Worm (Caenorhabditis elegans): ENCODE measurements around the gene oig-4.
A peak's percentile ranks its signal among the peaks of the same experiment; 100 is the strongest.

oig-4 gene

ce11 chrII:7624272-7624671 is 10.9 kb downstream of the oig-4 start:
- TF ChIP-seq mef-2 (tag; optimal IDR thresholded peaks at IDR 0.05) (no peak), lin-14 (GFP tag; optimal IDR thresholded peaks at IDR 0.05) (peak; percentile 3), swsn-7 (tag; optimal IDR thresholded peaks at IDR 0.05) (no peak), hlh-17 (GFP tag; optimal IDR thresholded peaks at IDR 0.05; ENCODE audit: borderline replicate concordance) (no peak), unc-98 (GFP tag; IDR thresholded peaks at IDR 0.05) (no peak), nhr-237 (tag; optimal IDR thresholded peaks at IDR 0.05) (no peak), nhr-11 (tag; optimal IDR thresholded peaks at IDR 0.05) (no peak), nhr-12 (tag; optimal IDR thresholded peaks at IDR 0.05) (no peak), zag-1 (tag; optimal IDR thresholded peaks at IDR 0.05) (no peak), xbp-1 (tag; optimal IDR thresholded peaks at IDR 0.05) (no peak), mdl-1 (tag; optimal IDR thresholded peaks at IDR 0.05) (no peak), aha-1 (tag; optimal IDR thresholded peaks at IDR 0.05) (no peak), snu-23 (GFP tag; optimal IDR thresholded peaks at IDR 0.05) (no peak), blmp-1 (tag; optimal IDR thresholded peaks at IDR 0.05) (peak; percentile 90)

ce11 chrII:7624995-7625394 is 11.7 kb downstream of the oig-4 start:
- no peak for TF ChIP-seq lin-39 (tag; optimal IDR thresholded peaks at IDR 0.05)
- TF ChIP-seq unc-86 (tag; optimal IDR thresholded peaks at IDR 0.05) = peak; percentile 53
- peak; percentile 19 for TF ChIP-seq lin-14 (GFP tag; optimal IDR thresholded peaks at IDR 0.05)

- TF ChIP-seq alr-1 (tag; optimal IDR thresholded peaks at IDR 0.05; ENCODE audit: borderline replicate concordance) = no peak
- TF ChIP-seq ets-5 (GFP tag; IDR thresholded peaks at IDR 0.05) = no peak
- TF ChIP-seq zag-1 (tag; optimal IDR thresholded peaks at IDR 0.05) = no peak
- no peak for TF ChIP-seq mef-2 (tag; optimal IDR thresholded peaks at IDR 0.05)
- TF ChIP-seq fos-1 (tag; optimal IDR thresholded peaks at IDR 0.05) = no peak
- no peak for TF ChIP-seq nhr-84 (tag; optimal IDR thresholded peaks at IDR 0.05)
- TF ChIP-seq ztf-4 (tag; optimal IDR thresholded peaks at IDR 0.05) = no peak
- no peak for TF ChIP-seq unc-62 (GFP tag; optimal IDR thresholded peaks at IDR 0.05)
- no peak for TF ChIP-seq lin-39 (tag; optimal IDR thresholded peaks at IDR 0.05)
- no peak for TF ChIP-seq dsc-1 (tag; optimal IDR thresholded peaks at IDR 0.05)
- TF ChIP-seq nhr-20 (tag; optimal IDR thresholded peaks at IDR 0.05) = peak; percentile 55
- TF ChIP-seq sup-37 (GFP tag; optimal IDR thresholded peaks at IDR 0.05) = no peak
- TF ChIP-seq lir-3 (tag; optimal IDR thresholded peaks at IDR 0.05; ENCODE audit: poor library complexity) = no peak
- no peak for TF ChIP-seq ama-1 (optimal IDR thresholded peaks at IDR 0.05)
- TF ChIP-seq fkh-10 (GFP tag; optimal IDR thresholded peaks at IDR 0.05) = no peak
- peak; percentile 63 for TF ChIP-seq tbx-2 (tag; optimal IDR thresholded peaks at IDR 0.05)
- no peak for TF ChIP-seq hlh-17 (GFP tag; optimal IDR thresholded peaks at IDR 0.05; ENCODE audit: borderline replicate concordance)
- TF ChIP-seq lin-15B (tag; optimal IDR thresholded peaks at IDR 0.05) = no peak
- TF ChIP-seq efl-1 (optimal IDR thresholded peaks at IDR 0.05) = no peak
- peak in 1 of 2 experiments; percentile 31 for TF ChIP-seq efl-1 (GFP tag; optimal IDR thresholded peaks at IDR 0.05 in 1 of 2)
- TF ChIP-seq nhr-12 (tag; optimal IDR thresholded peaks at IDR 0.05) = no peak
- TF ChIP-seq F16B12.6 (tag; optimal IDR thresholded peaks at IDR 0.05) = no peak
- no peak for TF ChIP-seq elt-2 (tag; optimal IDR thresholded peaks at IDR 0.05)
- TF ChIP-seq nhr-237 (tag; optimal IDR thresholded peaks at IDR 0.05) = no peak
- TF ChIP-seq ceh-90 (tag; optimal IDR thresholded peaks at IDR 0.05) = no peak
- TF ChIP-seq efl-3 (GFP tag; optimal IDR thresholded peaks at IDR 0.05) = no peak
- TF ChIP-seq ceh-8 (GFP tag; optimal IDR thresholded peaks at IDR 0.05) = no peak
- TF ChIP-seq mep-1 (tag; optimal IDR thresholded peaks at IDR 0.05) = no peak
- no peak for TF ChIP-seq unc-86 (tag; optimal IDR thresholded peaks at IDR 0.05)
- TF ChIP-seq pax-3 (tag; optimal IDR thresholded peaks at IDR 0.05) = no peak
- peak; percentile 46 for TF ChIP-seq snu-23 (GFP tag; optimal IDR thresholded peaks at IDR 0.05)
- peak in 1 of 2 experiments; percentile 6 for TF ChIP-seq mdl-1 (tag; optimal IDR thresholded peaks at IDR 0.05)
- TF ChIP-seq isw-1 (GFP tag; IDR thresholded peaks at IDR 0.05) = no peak
- TF ChIP-seq nhr-19 (GFP tag; conservative IDR thresholded peaks at IDR 0.05) = peak; percentile 52
- TF ChIP-seq irx-1 (tag; optimal IDR thresholded peaks at IDR 0.05) = no peak
- TF ChIP-seq fkh-8 (tag; optimal IDR thresholded peaks at IDR 0.05) = no peak
- peak; percentile 62 for TF ChIP-seq lin-14 (GFP tag; optimal IDR thresholded peaks at IDR 0.05)
- TF ChIP-seq sox-4 (tag; optimal IDR thresholded peaks at IDR 0.05) = no peak
- TF ChIP-seq skn-1 (tag; optimal IDR thresholded peaks at IDR 0.05) = no peak
- TF ChIP-seq C34B4.2 (tag; optimal IDR thresholded peaks at IDR 0.05) = no peak
- TF ChIP-seq nhr-28 (tag; optimal IDR thresholded peaks at IDR 0.05) = no peak
- TF ChIP-seq lin-13 (GFP tag; optimal IDR thresholded peaks at IDR 0.05) = no peak
- TF ChIP-seq aha-1 (tag; optimal IDR thresholded peaks at IDR 0.05) = no peak
- TF ChIP-seq tlp-1 (tag; optimal IDR thresholded peaks at IDR 0.05) = no peak
- no peak for TF ChIP-seq ces-1 (GFP tag; optimal IDR thresholded peaks at IDR 0.05)
These were observed 15.3 kb downstream of the oig-4 start for ce11 chrII:7628640-7629039.
